Fruit fly (Drosophila melanogaster) whole organism, embryonic: Measurements from ENCODE around the gene CG5808.

Experiments
- Adf1 ChIP-seq: fragments of 200-800 bp; sonication (Bioruptor generic); IDR thresholded peaks from 2 replicates; pipeline ENCODE4 v1.3.6; 2022; ENCODE audit warnings: missing biosample characterization, missing genetic modification characterization
- Awh ChIP-seq: fragments of 200-800 bp; sonication (Bioruptor generic); IDR thresholded peaks from 2 replicates; pipeline ENCODE4, ENCODE4 v1.3.6; 2022; ENCODE audit warnings: missing biosample characterization, missing genetic modification characterization
- Blimp-1 ChIP-seq: fragments of 200-800 bp; sonication (Bioruptor generic); optimal IDR thresholded peaks from 3 replicates; lab custom pipeline; 2018; ENCODE audit warnings: missing biosample characterization, missing genetic modification characterization, mild to moderate bottlenecking, moderate library complexity, missing genetic modification reagents
- BtbVII ChIP-seq: fragments of 200-800 bp; sonication (Bioruptor generic); optimal IDR thresholded peaks from 3 replicates; lab custom pipeline; 2017; ENCODE audit warnings: missing biosample characterization, mild to moderate bottlenecking, missing genetic modification characterization
- Bteb2 ChIP-seq: fragments of 200-800 bp; sonication (Bioruptor generic); optimal IDR thresholded peaks from 2 replicates; lab custom pipeline; 2016; ENCODE audit warnings: missing biosample characterization, missing genetic modification characterization
- CG10209 ChIP-seq: fragments of 200-800 bp; sonication (Bioruptor generic); optimal IDR thresholded peaks from 3 replicates; lab custom pipeline; 2017; ENCODE audit warnings: missing biosample characterization, mild to moderate bottlenecking, missing genetic modification characterization, missing genetic modification reagents
- CG10462 ChIP-seq: fragments of 200-800 bp; sonication (Bioruptor generic); optimal IDR thresholded peaks from 2 replicates; lab custom pipeline; 2016; ENCODE audit warnings: missing biosample characterization, missing genetic modification characterization
- CG10979 ChIP-seq: fragments of 200-800 bp; sonication (Bioruptor generic); optimal IDR thresholded peaks from 2 replicates; lab custom pipeline; 2018; ENCODE audit warnings: missing biosample characterization, mild to moderate bottlenecking, missing genetic modification characterization, moderate library complexity
- CG11695 ChIP-seq: fragments of 200-800 bp; sonication (Bioruptor generic); IDR thresholded peaks from 3 replicates; pipeline ENCODE4 v1.3.6; 2022; ENCODE audit warnings: missing biosample characterization, missing genetic modification characterization
- CG13775 ChIP-seq: fragments of 200-800 bp; sonication (Bioruptor generic); optimal IDR thresholded peaks from 3 replicates; lab custom pipeline; 2017; ENCODE audit warnings: missing biosample characterization, mild to moderate bottlenecking, missing genetic modification characterization
- CG16813 ChIP-seq: fragments of 200-800 bp; sonication (Bioruptor generic); IDR thresholded peaks from 3 replicates; pipeline ENCODE4 v1.3.6; 2022; ENCODE audit warnings: missing biosample characterization, missing genetic modification characterization; ENCODE audit not compliant: partially characterized antibody
- CG16863 ChIP-seq: fragments of 200-800 bp; sonication (Bioruptor generic); optimal IDR thresholded peaks from 3 replicates; lab custom pipeline; 2016; ENCODE audit warnings: missing biosample characterization, missing genetic modification characterization
- CG17361 ChIP-seq: fragments of 200-800 bp; sonication (Bioruptor generic); IDR thresholded peaks from 3 replicates; pipeline ENCODE4 v1.3.6; 2022; ENCODE audit warnings: missing biosample characterization, missing genetic modification characterization
- CG2120 ChIP-seq: fragments of 200-800 bp; sonication (Bioruptor generic); optimal IDR thresholded peaks from 3 replicates; lab custom pipeline; 2016; ENCODE audit warnings: missing biosample characterization, missing genetic modification characterization
- CG31224 ChIP-seq: fragments of 200-800 bp; sonication (Bioruptor generic); IDR thresholded peaks from 2 replicates; pipeline ENCODE4 v1.3.6; 2022; ENCODE audit warnings: missing biosample characterization, missing genetic modification characterization
- CG4404 ChIP-seq: fragments of 200-800 bp; sonication (Bioruptor generic); IDR thresholded peaks from 2 replicates; pipeline ENCODE4 v1.3.6; 2022; ENCODE audit warnings: missing biosample characterization, missing genetic modification characterization
- CG6683 ChIP-seq: fragments of 200-800 bp; sonication (Bioruptor generic); optimal IDR thresholded peaks from 2 replicates; lab custom pipeline; 2017; ENCODE audit warnings: missing biosample characterization, mild to moderate bottlenecking, missing genetic modification characterization, missing genetic modification reagents
- CG6791 ChIP-seq: fragments of 200-800 bp; sonication (Bioruptor generic); IDR thresholded peaks from 3 replicates; pipeline ENCODE4 v1.3.6; 2022; ENCODE audit warnings: missing biosample characterization, missing genetic modification characterization; ENCODE audit not compliant: partially characterized antibody
- CG7372 ChIP-seq: fragments of 200-800 bp; sonication (Bioruptor generic); IDR thresholded peaks from 2 replicates; pipeline ENCODE4 v1.3.6; 2022; ENCODE audit warnings: missing biosample characterization, missing genetic modification characterization
- CG9215 ChIP-seq: fragments of 200-800 bp; sonication (Bioruptor generic); IDR thresholded peaks from 2 replicates; pipeline ENCODE4 v1.3.6; 2022; ENCODE audit warnings: missing biosample characterization, missing genetic modification characterization
- CTCF ChIP-seq: fragments of 200-800 bp; sonication (Bioruptor generic); optimal IDR thresholded peaks from 2 replicates; lab custom pipeline; 2017; ENCODE audit warnings: missing biosample characterization, mild to moderate bottlenecking, missing genetic modification characterization, moderate library complexity
- CrebB ChIP-seq: fragments of 200-800 bp; sonication (Bioruptor generic); optimal IDR thresholded peaks from 3 replicates; lab custom pipeline; 2018; ENCODE audit warnings: missing biosample characterization, mild to moderate bottlenecking, missing genetic modification characterization
- Ets65A ChIP-seq: fragments of 200-800 bp; sonication (Bioruptor generic); peaks from one replicate; lab custom pipeline; 2016; ENCODE audit warnings: missing biosample characterization, missing genetic modification characterization
- HLHmδ ChIP-seq: fragments of 200-800 bp; sonication (Bioruptor generic); optimal IDR thresholded peaks from 2 replicates; lab custom pipeline; 2018; ENCODE audit warnings: missing biosample characterization, mild to moderate bottlenecking, missing genetic modification characterization, moderate library complexity
- MBD-R2 ChIP-seq: fragments of 200-800 bp; sonication (Bioruptor generic); IDR thresholded peaks from 2 replicates; pipeline ENCODE4 v1.3.6; 2022; ENCODE audit warnings: missing biosample characterization, missing genetic modification characterization
- NC2α ChIP-seq: fragments of 200-800 bp; sonication (Bioruptor generic); optimal IDR thresholded peaks from 2 replicates; lab custom pipeline; 2016; ENCODE audit warnings: missing biosample characterization, missing genetic modification characterization
- NC2β ChIP-seq: fragments of 200-800 bp; sonication (Bioruptor generic); optimal IDR thresholded peaks from 2 replicates; lab custom pipeline; 2016; ENCODE audit warnings: missing biosample characterization, missing genetic modification characterization
- Oli ChIP-seq: fragments of 200-800 bp; sonication (Bioruptor generic); optimal IDR thresholded peaks from 2 replicates; lab custom pipeline; 2018; ENCODE audit warnings: missing biosample characterization, mild to moderate bottlenecking, missing genetic modification characterization, moderate library complexity
- Ssrp ChIP-seq: fragments of 200-800 bp; sonication (Bioruptor generic); optimal IDR thresholded peaks from 2 replicates; lab custom pipeline; 2018; ENCODE audit warnings: missing biosample characterization, mild to moderate bottlenecking, missing genetic modification characterization, moderate library complexity
- TFAM ChIP-seq: fragments of 200-800 bp; sonication (Bioruptor generic); optimal IDR thresholded peaks from 2 replicates; lab custom pipeline; 2017; ENCODE audit warnings: missing biosample characterization, missing genetic modification characterization, inconsistent platforms
- amos ChIP-seq: fragments of 200-800 bp; sonication (Bioruptor generic); IDR thresholded peaks from 2 replicates; pipeline ENCODE4 v1.3.6; 2022; ENCODE audit warnings: missing biosample characterization, missing genetic modification characterization; ENCODE audit not compliant: partially characterized antibody
- br ChIP-seq: fragments of >200 bp; optimal IDR thresholded peaks from 2 replicates; lab custom pipeline; 2017
- crol ChIP-seq: fragments of 200-800 bp; sonication (Bioruptor generic); IDR thresholded peaks from 2 replicates; pipeline ENCODE4 v1.3.6; 2022; ENCODE audit warnings: missing biosample characterization, missing genetic modification characterization
- fd3F ChIP-seq: fragments of 200-800 bp; sonication (Bioruptor generic); optimal IDR thresholded peaks from 2 replicates; lab custom pipeline; 2018; ENCODE audit warnings: missing biosample characterization, mild to moderate bottlenecking, missing genetic modification characterization, moderate library complexity
- fd96Cb ChIP-seq: fragments of 200-800 bp; sonication (Bioruptor generic); optimal IDR thresholded peaks from 2 replicates; lab custom pipeline; 2018; ENCODE audit warnings: missing biosample characterization, mild to moderate bottlenecking, missing genetic modification characterization, moderate library complexity
- gsb-n ChIP-seq: fragments of 200-800 bp; sonication (Bioruptor generic); optimal IDR thresholded peaks from 3 replicates; lab custom pipeline; 2018; ENCODE audit warnings: missing biosample characterization, mild to moderate bottlenecking, missing genetic modification characterization
- ken ChIP-seq: fragments of 200-800 bp; sonication (Bioruptor generic); IDR thresholded peaks from 3 replicates; pipeline ENCODE4 v1.3.6; 2022; ENCODE audit warnings: missing biosample characterization, missing genetic modification characterization
- phol ChIP-seq: fragments of 200-800 bp; sonication (Bioruptor generic); optimal IDR thresholded peaks from 3 replicates; lab custom pipeline; 2018; ENCODE audit warnings: missing biosample characterization, mild to moderate bottlenecking, missing genetic modification characterization, moderate library complexity
- psq ChIP-seq: fragments of 200-800 bp; sonication (Bioruptor generic); optimal IDR thresholded peaks from 2 replicates; lab custom pipeline; 2017; ENCODE audit warnings: missing biosample characterization, missing genetic modification characterization
- salm ChIP-seq: fragments of 200-800 bp; sonication (Bioruptor generic); optimal IDR thresholded peaks from 2 replicates; lab custom pipeline; 2018; ENCODE audit warnings: missing biosample characterization, mild to moderate bottlenecking, missing genetic modification characterization
- sc ChIP-seq, 3 experiments: fragments of >200 bp in 2 of 3; fragments of 200-800 bp in 1 of 3; sonication (Bioruptor generic) in 1 of 3; optimal IDR thresholded peaks; 2 replicates in 2 of 3; 3 replicates in 1 of 3; lab custom pipeline; 2017; ENCODE audit warnings: mild to moderate bottlenecking in 1 of 3, missing biosample characterization in 1 of 3, missing genetic modification characterization in 1 of 3, missing genetic modification reagents in 1 of 3
- scrt ChIP-seq: fragments of 200-800 bp; sonication (Bioruptor generic); optimal IDR thresholded peaks from 2 replicates; lab custom pipeline; 2018; ENCODE audit warnings: missing biosample characterization, mild to moderate bottlenecking, missing genetic modification characterization, moderate library complexity
- sd ChIP-seq: fragments of 200-800 bp; sonication (Bioruptor generic); optimal IDR thresholded peaks from 3 replicates; lab custom pipeline; 2018; ENCODE audit warnings: missing biosample characterization, mild to moderate bottlenecking, missing genetic modification characterization, moderate library complexity
- sisA ChIP-seq: fragments of 200-800 bp; sonication (Bioruptor generic); IDR thresholded peaks from 2 replicates; pipeline ENCODE4 v1.3.6; 2022; ENCODE audit warnings: missing biosample characterization, missing genetic modification characterization
- tio ChIP-seq: fragments of 200-800 bp; sonication (Bioruptor generic); optimal IDR thresholded peaks from 2 replicates; lab custom pipeline; 2017; ENCODE audit warnings: missing biosample characterization, missing genetic modification characterization, inconsistent platforms
- trem ChIP-seq: fragments of 200-800 bp; optimal IDR thresholded peaks from 3 replicates; lab custom pipeline; 2019; ENCODE audit warnings: missing biosample characterization, mild to moderate bottlenecking, missing genetic modification characterization, moderate library complexity
- trh ChIP-seq: fragments of 200-800 bp; sonication (Bioruptor generic); optimal IDR thresholded peaks from 2 replicates; lab custom pipeline; 2016; ENCODE audit warnings: missing biosample characterization, missing genetic modification characterization
- twi ChIP-seq: fragments of 200-800 bp; optimal IDR thresholded peaks from 2 replicates; lab custom pipeline; 2019; ENCODE audit warnings: missing biosample characterization, mild to moderate bottlenecking, missing genetic modification characterization, moderate library complexity
- zfh1 ChIP-seq: fragments of 200-800 bp; sonication (Bioruptor generic); IDR thresholded peaks from 3 replicates; pipeline ENCODE4 v1.3.6; 2022; ENCODE audit warnings: missing biosample characterization, missing genetic modification characterization

Gene CG5808

dm6 chr3R:24771273-24772231, 45.3 kb downstream of the CG5808 start, which contains the start of gene CG42331 (continued):
- TF ChIP-seq CG11695 (GFP tag; lab: Robert Waterston, UW) (peak; percentile 62; the same call in 2 of the 3 replicates), NC2α (GFP tag; lab: Kevin White, UChicago) (no peak), CG2120 (peak; percentile 78), CG10209 (GFP tag; lab: Kevin White, UChicago) (peak; percentile 54), zfh1 (GFP tag; lab: Robert Waterston, UW) (0 out of 3 replicates have a peak, but pooled peaks have one; percentile 30), br (no peak), crol (peak; percentile 89), fd96Cb (tag; lab: Kevin White, UChicago) (peak; percentile 66), fd3F (GFP tag; lab: Kevin White, UChicago) (peak; percentile 48), sc (optimal IDR thresholded peaks at IDR 0.05; lab: Kevin White, UChicago) (no peak), sc (GFP tag; optimal IDR thresholded peaks at IDR 0.05; lab: Kevin White, UChicago) (peak; percentile 8), CG31224 (GFP tag; lab: Robert Waterston, UW) (no peak), sisA (GFP tag; lab: Robert Waterston, UW) (peak; percentile 51), ken (GFP tag; lab: Robert Waterston, UW) (no peak; the same call in 2 of the 3 replicates), MBD-R2 (GFP tag; lab: Robert Waterston, UW) (peak; percentile 32; the same call in 1 of the 2 replicates), trem (tag; lab: Kevin White, UChicago) (peak; percentile 23), gsb-n (peak; percentile 54), CG6683 (peak; percentile 38), CG13775 (GFP tag; lab: Kevin White, UChicago) (peak; percentile 4), sd (peak; percentile 17), HLHmδ (GFP tag; lab: Kevin White, UChicago) (no peak), BtbVII (GFP tag; lab: Kevin White, UChicago) (peak; percentile 59), CG16813 (GFP tag; lab: Robert Waterston, UW) (no peak), CG10979 (tag; lab: Kevin White, UChicago) (peak; percentile 46), salm (tag; lab: Kevin White, UChicago) (peak; percentile 52), CG7372 (GFP tag; lab: Robert Waterston, UW) (peak; percentile 30), Awh (no peak), amos (no peak), phol (tag; lab: Kevin White, UChicago) (peak; percentile 71), CG4404 (GFP tag; lab: Robert Waterston, UW) (no peak), CG16863 (GFP tag; lab: Kevin White, UChicago) (peak; percentile 6), CG6791 (GFP tag; lab: Robert Waterston, UW) (no peak), Ssrp (tag; lab: Kevin White, UChicago) (peak; percentile 51), CTCF (GFP tag; lab: Kevin White, UChicago) (no peak), psq (GFP tag; lab: Kevin White, UChicago) (peak; percentile 6), Ets65A (GFP tag; lab: Kevin White, UChicago) (peak; percentile 64), Blimp-1 (GFP tag; lab: Kevin White, UChicago) (no peak), TFAM (GFP tag; lab: Kevin White, UChicago) (no peak), tio (peak; percentile 45), trh (GFP tag; lab: Kevin White, UChicago) (no peak), NC2β (no peak), CrebB (tag; lab: Kevin White, UChicago) (no peak), Bteb2 (GFP tag; lab: Kevin White, UChicago) (peak; percentile 51), scrt (GFP tag; lab: Kevin White, UChicago) (peak; percentile 37), CG17361 (GFP tag; lab: Robert Waterston, UW) (peak; percentile 69), CG9215 (GFP tag; lab: Robert Waterston, UW) (no peak), twi (no peak), Oli (tag; lab: Kevin White, UChicago) (peak; percentile 74), CG10462 (GFP tag; lab: Kevin White, UChicago) (peak; percentile 3), Adf1 (GFP tag; lab: Robert Waterston, UW) (peak; percentile 71)
